Worm (Caenorhabditis elegans): ENCODE measurements around the gene hlh-32.

hlh-32 gene

ce11 chrIV:16132164-16132563, at the start of gene hlh-32:
hlh-32 (plus strand) TSS chrIV:16132464.
- TF ChIP-seq ttx-3 (tag; optimal IDR thresholded peaks at IDR 0.05): no peak

- TF ChIP-seq hlh-30 (tag; optimal IDR thresholded peaks at IDR 0.05; ENCODE audit: insufficient read depth): no peak
- TF ChIP-seq rnt-1 (tag; optimal IDR thresholded peaks at IDR 0.05): no peak
- TF ChIP-seq hlh-15 (tag; optimal IDR thresholded peaks at IDR 0.05): no peak
- no peak for TF ChIP-seq eyg-1 (tag; optimal IDR thresholded peaks at IDR 0.05)
- TF ChIP-seq lin-11 (tag; optimal IDR thresholded peaks at IDR 0.05): no peak
- no peak for TF ChIP-seq unc-55 (GFP tag; optimal IDR thresholded peaks at IDR 0.05)
- TF ChIP-seq pros-1 (tag; optimal IDR thresholded peaks at IDR 0.05): no peak
- TF ChIP-seq F13H6.1 (tag; optimal IDR thresholded peaks at IDR 0.05): no peak
- no peak for TF ChIP-seq syd-9 (tag; optimal IDR thresholded peaks at IDR 0.05)
Measured at ce11 chrIV:16085690-16086089, 46.6 kb upstream of the hlh-32 start.

- TF ChIP-seq madf-2 (tag; optimal IDR thresholded peaks at IDR 0.05) (no peak), C08G9.2 (tag; optimal IDR thresholded peaks at IDR 0.05) (no peak), ceh-24 (tag; optimal IDR thresholded peaks at IDR 0.05) (no peak), Y22D7AL.16 (tag; optimal IDR thresholded peaks at IDR 0.05) (no peak), ceh-14 (tag; optimal IDR thresholded peaks at IDR 0.05) (no peak), unc-86 (tag; optimal IDR thresholded peaks at IDR 0.05) (no peak)
Measured at ce11 chrIV:16119577-16119976, 12.7 kb upstream of the hlh-32 start.

ce11 chrIV:16125777-16126176, 6.5 kb upstream of the hlh-32 start:
- TF ChIP-seq nfya-1 (tag; optimal IDR thresholded peaks at IDR 0.05): no peak
- TF ChIP-seq lim-6 (tag; optimal IDR thresholded peaks at IDR 0.05): no peak
- no peak for TF ChIP-seq pag-3 (tag; optimal IDR thresholded peaks at IDR 0.05; ENCODE audit: borderline replicate concordance)
- TF ChIP-seq ceh-34 (tag; optimal IDR thresholded peaks at IDR 0.05): no peak
- TF ChIP-seq C38D4.7 (GFP tag; optimal IDR thresholded peaks at IDR 0.05): no peak
- TF ChIP-seq ceh-19 (GFP tag; optimal IDR thresholded peaks at IDR 0.05): no peak
- no peak for TF ChIP-seq lin-11 (tag; optimal IDR thresholded peaks at IDR 0.05)
- TF ChIP-seq tbx-7 (tag; optimal IDR thresholded peaks at IDR 0.05): no peak
- no peak for TF ChIP-seq C08G9.2 (tag; optimal IDR thresholded peaks at IDR 0.05)
- TF ChIP-seq ama-1 (optimal IDR thresholded peaks at IDR 0.05): no peak
- TF ChIP-seq hlh-6 (tag; optimal IDR thresholded peaks at IDR 0.05): no peak
- no peak for TF ChIP-seq ztf-16 (tag; optimal IDR thresholded peaks at IDR 0.05)
- no peak for TF ChIP-seq elt-4 (tag; optimal IDR thresholded peaks at IDR 0.05)
- TF ChIP-seq fkh-10 (GFP tag; optimal IDR thresholded peaks at IDR 0.05): no peak
- no peak for TF ChIP-seq ceh-14 (tag; optimal IDR thresholded peaks at IDR 0.05)
- TF ChIP-seq npax-4 (tag; optimal IDR thresholded peaks at IDR 0.05): no peak
- no peak for TF ChIP-seq fkh-6 (tag; optimal IDR thresholded peaks at IDR 0.05)
- no peak for TF ChIP-seq pax-1 (tag; optimal IDR thresholded peaks at IDR 0.05)
- no peak for TF ChIP-seq ceh-31 (tag; optimal IDR thresholded peaks at IDR 0.05)

- TF ChIP-seq ceh-30 (tag; optimal IDR thresholded peaks at IDR 0.05) (no peak), ceh-14 (tag; optimal IDR thresholded peaks at IDR 0.05) (no peak), ceh-9 (tag; optimal IDR thresholded peaks at IDR 0.05) (no peak), ceh-2 (tag; optimal IDR thresholded peaks at IDR 0.05) (no peak)
Measured at ce11 chrIV:16133776-16134175, 1.5 kb downstream of the hlh-32 start.

- TF ChIP-seq fax-1 (tag; optimal IDR thresholded peaks at IDR 0.05) (no peak), elt-2 (tag; optimal IDR thresholded peaks at IDR 0.05) (no peak)
Measured at ce11 chrIV:16138765-16139164, 6.5 kb downstream of the hlh-32 start.

Data from whole organism, late embryonic.